Worm (Caenorhabditis elegans): Measurements from ENCODE around the gene M02B7.7.

DNA sequence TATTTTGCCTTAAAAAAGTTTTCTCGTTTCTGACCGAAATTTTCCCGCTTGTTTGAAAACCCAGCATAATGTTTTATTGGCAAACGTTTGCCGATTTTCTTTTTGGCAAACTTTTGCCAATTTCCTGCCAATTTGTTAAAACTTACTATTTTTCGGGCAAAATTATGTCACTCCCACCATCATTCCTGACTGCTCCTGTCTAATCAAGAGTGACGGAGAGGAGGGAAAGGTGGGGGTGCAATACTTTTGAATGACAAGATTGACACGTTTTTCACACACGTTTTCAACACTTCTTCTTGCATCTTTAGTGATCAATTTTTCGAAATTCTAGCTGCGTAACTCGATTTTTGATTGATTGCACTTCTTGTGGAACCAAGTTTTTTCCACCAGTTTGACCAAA, 25.5 kb downstream of the M02B7.7 start:
- no peak for TF ChIP-seq pqm-1 (tag; optimal IDR thresholded peaks at IDR 0.05)
- no peak for TF ChIP-seq aly-2 (tag; optimal IDR thresholded peaks at IDR 0.05)
- no peak for TF ChIP-seq nhr-77 (tag; optimal IDR thresholded peaks at IDR 0.05)
- TF ChIP-seq nhr-237 (tag; optimal IDR thresholded peaks at IDR 0.05) = no peak

Measured in whole organism, L3 larva.